Worm (Caenorhabditis elegans) whole organism, early embryonic: Measurements from ENCODE around the gene F40G12.10.

ENCODE experiments used
- ama-1 ChIP-seq: fragments of 150-350 bp; optimal IDR thresholded peaks from 2 replicates; lab custom pipeline; 2014
- tra-4 ChIP-seq: sonication (generic microtip); optimal IDR thresholded peaks from 2 replicates; lab custom pipeline; 2017; ENCODE audit warnings: missing genetic modification characterization, missing compliant biosample characterization

DNA sequence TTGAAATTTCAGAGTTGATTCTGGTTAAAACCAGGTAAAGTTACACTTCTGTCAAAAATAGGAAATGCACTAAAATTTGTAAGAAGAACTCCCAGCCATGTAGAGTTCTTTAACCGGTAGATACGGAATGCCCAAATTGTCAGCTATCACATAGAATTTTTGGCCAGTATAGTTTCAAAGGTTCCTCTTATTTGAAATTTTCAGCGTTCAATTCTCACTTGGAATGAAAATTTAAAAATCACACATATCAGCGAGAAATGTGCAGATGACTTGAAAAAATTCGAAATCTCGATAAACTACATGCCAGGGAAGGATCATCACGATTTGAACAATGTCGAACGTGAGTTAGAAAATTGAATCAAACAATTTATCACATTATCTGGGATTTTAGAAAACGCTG lies 13.2 kb downstream of the F40G12.10 start, which contains the start of gene F14D7.3:
- TF ChIP-seq ama-1 (lab: Kevin White, UChicago) (no peak), tra-4 (tag; lab: Kevin White, UChicago) (no peak)
